Fruit fly (Drosophila melanogaster) whole organism, adult: ENCODE measurements around the gene ph-d.

Experiments
- CG12768 ChIP-seq: fragments of 200-800 bp; sonication (Bioruptor generic); optimal IDR thresholded peaks from 2 replicates; lab custom pipeline; 2017; ENCODE audit warnings: missing biosample characterization, missing genetic modification characterization, mild to moderate bottlenecking, moderate library complexity, missing genetic modification reagents
- Crg-1 ChIP-seq: fragments of 200-800 bp; sonication (Bioruptor generic); optimal IDR thresholded peaks from 2 replicates; lab custom pipeline; 2016; ENCODE audit warnings: missing biosample characterization, missing genetic modification characterization
- tj ChIP-seq: fragments of 200-800 bp; sonication (Bioruptor generic); optimal IDR thresholded peaks from 3 replicates; lab custom pipeline; 2017; ENCODE audit warnings: missing biosample characterization, mild to moderate bottlenecking, missing genetic modification characterization, moderate library complexity

- TF ChIP-seq CG12768 (GFP tag; lab: Kevin White, UChicago) (no peak), Crg-1 (no peak), tj (GFP tag; lab: Kevin White, UChicago) (no peak)
These were observed 33.3 kb downstream of the ph-d start for dm6 chrX:2089812-2090211.
